Fruit fly (Drosophila melanogaster) S2 (cell line): ENCODE data around the gene Hsp23.

Experiments used
- CG8478 ChIP-seq: fragments of >200 bp; optimal IDR thresholded peaks from 2 replicates; lab custom pipeline; 2018
- CTCF ChIP-seq, 2 experiments: fragments of >200 bp; optimal IDR thresholded peaks; 2 replicates each; lab custom pipeline; 2018

- TF ChIP-seq CG8478 (lab: Kevin White, UChicago): no peak
- no peak for TF ChIP-seq CTCF (optimal IDR thresholded peaks at IDR 0.05; lab: Kevin White, UChicago)
These were observed 43.7 kb upstream of the Hsp23 start for dm6 chr3L:9337942-9338468.
